Worm (Caenorhabditis elegans) whole organism, L1 larva: Measurements from ENCODE around the gene ZK1058.3.

ENCODE experiments used
- C04F5.9 ChIP-seq: sonication (generic microtip); optimal IDR thresholded peaks from 2 replicates; lab custom pipeline; 2016; ENCODE audit warnings: missing genetic modification characterization, missing compliant biosample characterization
- C16A3.4 ChIP-seq: fragments of 150-350 bp; optimal IDR thresholded peaks from 2 replicates; lab custom pipeline; 2014; ENCODE audit warnings: missing biosample characterization, missing genetic modification characterization
- C34B4.2 ChIP-seq: sonication (generic microtip); optimal IDR thresholded peaks from 2 replicates; lab custom pipeline; 2017; ENCODE audit warnings: mild to moderate bottlenecking, missing genetic modification characterization, missing compliant biosample characterization
- Y116A8C.19 ChIP-seq: sonication (generic microtip); optimal IDR thresholded peaks from 2 replicates; lab custom pipeline; 2016; ENCODE audit warnings: missing compliant biosample characterization, missing genetic modification characterization, borderline replicate concordance
- aha-1 ChIP-seq: fragments of 150-350 bp; optimal IDR thresholded peaks from 2 replicates; lab custom pipeline; 2014; ENCODE audit warnings: missing biosample characterization, missing genetic modification characterization
- alr-1 ChIP-seq: fragments of 200-800 bp; sonication (Bioruptor generic); optimal IDR thresholded peaks from 2 replicates; lab custom pipeline; 2018; ENCODE audit warnings: borderline replicate concordance, mild to moderate bottlenecking, missing genetic modification characterization, missing compliant biosample characterization
- blmp-1 ChIP-seq: fragments of 150-350 bp; optimal IDR thresholded peaks from 2 replicates; lab custom pipeline; 2014; ENCODE audit warnings: missing biosample characterization, missing genetic modification characterization
- ceh-63 ChIP-seq: fragments of 200-800 bp; sonication (Bioruptor generic); optimal IDR thresholded peaks from 2 replicates; lab custom pipeline; 2018; ENCODE audit warnings: mild to moderate bottlenecking, missing genetic modification characterization, missing compliant biosample characterization
- ceh-8 ChIP-seq: fragments of 200-800 bp; sonication (Bioruptor generic); optimal IDR thresholded peaks from 2 replicates; lab custom pipeline; 2018; ENCODE audit warnings: mild to moderate bottlenecking, missing genetic modification characterization, moderate library complexity, missing compliant biosample characterization
- ceh-82 ChIP-seq, 3 experiments: fragments of 150-350 bp in 1 of 3; sonication (generic microtip) in 2 of 3; optimal IDR thresholded peaks; 2 replicates each; lab custom pipeline; 2014 to 2017; ENCODE audit warnings: missing biosample characterization in 3 of 3, missing genetic modification characterization in 3 of 3
- ceh-88 ChIP-seq: fragments of 200-800 bp; sonication (Bioruptor generic); IDR thresholded peaks from 2 replicates; pipeline ENCODE4 v1.3.6; 2022; ENCODE audit warnings: missing genetic modification characterization, missing compliant biosample characterization
- ceh-90 ChIP-seq: sonication (generic microtip); optimal IDR thresholded peaks from 2 replicates; lab custom pipeline; 2016; ENCODE audit warnings: missing genetic modification characterization, missing compliant biosample characterization
- dsc-1 ChIP-seq: sonication (generic microtip); optimal IDR thresholded peaks from 2 replicates; lab custom pipeline; 2016; ENCODE audit warnings: mild to moderate bottlenecking, missing genetic modification characterization, missing compliant biosample characterization
- efl-1 ChIP-seq, 4 experiments: fragments of 150-350 bp; optimal IDR thresholded peaks in 3 of 4; peaks in 1 of 4; 1 replicate in 1 of 4; 2 replicates in 3 of 4; lab custom pipeline; 2014; ENCODE audit warnings: missing biosample characterization in 2 of 4, missing genetic modification characterization in 2 of 4, missing genetic modification reagents in 2 of 4
- egl-13 ChIP-seq: sonication (generic microtip); optimal IDR thresholded peaks from 2 replicates; lab custom pipeline; 2016; ENCODE audit warnings: missing genotype, missing genetic modification reagents, missing genetic modification characterization, missing compliant biosample characterization
- elt-2 ChIP-seq: sonication (generic microtip); optimal IDR thresholded peaks from 2 replicates; lab custom pipeline; 2016; ENCODE audit warnings: missing genetic modification characterization, mild to moderate bottlenecking, inconsistent platforms, missing compliant biosample characterization, missing genetic modification reagents
- ets-5 ChIP-seq: fragments of 200-800 bp; sonication (Bioruptor generic); IDR thresholded peaks from 2 replicates; pipeline ENCODE4 v1.3.6; 2022; ENCODE audit warnings: missing genetic modification characterization, missing compliant biosample characterization
- fkh-10 ChIP-seq: sonication (generic microtip); optimal IDR thresholded peaks from 2 replicates; lab custom pipeline; 2017; ENCODE audit warnings: missing biosample characterization, missing genetic modification reagents, missing genetic modification characterization
- fos-1 ChIP-seq: fragments of 150-350 bp; optimal IDR thresholded peaks from 2 replicates; lab custom pipeline; 2014; ENCODE audit warnings: missing biosample characterization, missing genetic modification characterization
- hlh-4 ChIP-seq: sonication (generic microtip); optimal IDR thresholded peaks from 2 replicates; lab custom pipeline; 2016; ENCODE audit warnings: mild to moderate bottlenecking, missing genetic modification characterization, missing compliant biosample characterization
- hpl-2 ChIP-seq: fragments of 150-350 bp; optimal IDR thresholded peaks from 2 replicates; lab custom pipeline; 2014; ENCODE audit warnings: missing biosample characterization, missing genetic modification reagents, missing genetic modification characterization
- isw-1 ChIP-seq: fragments of 200-800 bp; sonication (Bioruptor generic); IDR thresholded peaks from 2 replicates; pipeline ENCODE4 v1.3.6; 2022; ENCODE audit warnings: missing genetic modification characterization, missing compliant biosample characterization
- jun-1 ChIP-seq: fragments of 150-350 bp; optimal IDR thresholded peaks from 2 replicates; lab custom pipeline; 2014; ENCODE audit warnings: missing biosample characterization, missing genetic modification reagents, missing genetic modification characterization
- lin-13 ChIP-seq: fragments of 150-350 bp; optimal IDR thresholded peaks from 2 replicates; lab custom pipeline; 2014; ENCODE audit warnings: missing biosample characterization, missing genetic modification reagents, missing genetic modification characterization
- lin-15B ChIP-seq: fragments of 150-350 bp; sonication (generic microtip); optimal IDR thresholded peaks from 3 replicates; lab custom pipeline; 2014; ENCODE audit warnings: missing biosample characterization, missing genetic modification characterization
- lin-35 ChIP-seq, 2 experiments: fragments of 150-350 bp; optimal IDR thresholded peaks; 2 replicates each; lab custom pipeline; 2014; ENCODE audit warnings: missing biosample characterization in 2 of 2, missing genetic modification characterization in 2 of 2, missing genetic modification reagents in 2 of 2
- lsy-2 ChIP-seq, 2 experiments: fragments of 150-350 bp; optimal IDR thresholded peaks; 2 replicates each; lab custom pipeline; 2014; ENCODE audit warnings: missing biosample characterization in 2 of 2, missing genetic modification characterization in 2 of 2
- mab-9 ChIP-seq: fragments of 200-800 bp; sonication (Bioruptor generic); IDR thresholded peaks from 2 replicates; pipeline ENCODE4 v1.3.6; 2022; ENCODE audit warnings: missing genetic modification reagents, missing genetic modification characterization, missing compliant biosample characterization
- mep-1 ChIP-seq: fragments of 150-350 bp; optimal IDR thresholded peaks from 2 replicates; lab custom pipeline; 2014; ENCODE audit warnings: missing biosample characterization, missing genetic modification characterization
- nhr-11 ChIP-seq: fragments of 150-350 bp; optimal IDR thresholded peaks from 2 replicates; lab custom pipeline; 2014; ENCODE audit warnings: missing biosample characterization, missing genetic modification characterization
- nhr-237 ChIP-seq: fragments of 150-350 bp; optimal IDR thresholded peaks from 2 replicates; lab custom pipeline; 2014; ENCODE audit warnings: missing biosample characterization, missing genetic modification characterization
- nhr-47 ChIP-seq: sonication (generic microtip); optimal IDR thresholded peaks from 2 replicates; lab custom pipeline; 2016; ENCODE audit warnings: mild to moderate bottlenecking, missing genetic modification characterization, moderate library complexity, missing compliant biosample characterization
- nhr-71 ChIP-seq: sonication (generic microtip); optimal IDR thresholded peaks from 2 replicates; lab custom pipeline; 2016; ENCODE audit warnings: mild to moderate bottlenecking, missing genetic modification characterization, moderate library complexity, missing compliant biosample characterization
- nhr-76 ChIP-seq: sonication (generic microtip); optimal IDR thresholded peaks from 2 replicates; lab custom pipeline; 2017; ENCODE audit warnings: missing biosample characterization, missing genetic modification characterization
- nhr-77 ChIP-seq: fragments of 150-350 bp; optimal IDR thresholded peaks from 2 replicates; lab custom pipeline; 2014; ENCODE audit warnings: missing biosample characterization, missing genetic modification characterization
- nhr-85 ChIP-seq: sonication (generic microtip); peaks from one replicate; lab custom pipeline; 2016; ENCODE audit warnings: missing genetic modification characterization, inconsistent platforms, missing compliant biosample characterization
- nhr-90 ChIP-seq: sonication (generic microtip); optimal IDR thresholded peaks from 2 replicates; lab custom pipeline; 2016; ENCODE audit warnings: mild to moderate bottlenecking, missing genetic modification characterization, missing compliant biosample characterization; ENCODE audit not compliant: poor library complexity
- pax-3 ChIP-seq: fragments of 200-800 bp; sonication (Bioruptor generic); optimal IDR thresholded peaks from 2 replicates; lab custom pipeline; 2018; ENCODE audit warnings: mild to moderate bottlenecking, missing genetic modification characterization, moderate library complexity, missing compliant biosample characterization
- pqm-1 ChIP-seq: sonication (generic microtip); optimal IDR thresholded peaks from 3 replicates; lab custom pipeline; 2017; ENCODE audit warnings: missing biosample characterization, missing genetic modification characterization
- skn-1 ChIP-seq: fragments of 150-350 bp; optimal IDR thresholded peaks from 2 replicates; lab custom pipeline; 2014; ENCODE audit warnings: missing biosample characterization, missing genetic modification characterization
- snpc-4 ChIP-seq: fragments of 150-350 bp; optimal IDR thresholded peaks from 2 replicates; lab custom pipeline; 2014; ENCODE audit warnings: missing biosample characterization, missing genetic modification characterization
- snu-23 ChIP-seq: sonication (generic microtip); optimal IDR thresholded peaks from 2 replicates; lab custom pipeline; 2016; ENCODE audit warnings: missing genetic modification characterization, missing compliant biosample characterization
- sox-4 ChIP-seq: sonication (generic microtip); optimal IDR thresholded peaks from 2 replicates; lab custom pipeline; 2016; ENCODE audit warnings: missing genetic modification characterization, missing compliant biosample characterization
- sptf-1 ChIP-seq: fragments of 150-350 bp; optimal IDR thresholded peaks from 2 replicates; lab custom pipeline; 2014; ENCODE audit warnings: missing biosample characterization, missing genetic modification characterization
- sup-37 ChIP-seq: fragments of 200-800 bp; sonication (Bioruptor generic); optimal IDR thresholded peaks from 2 replicates; lab custom pipeline; 2018; ENCODE audit warnings: mild to moderate bottlenecking, missing genetic modification characterization, missing compliant biosample characterization
- tbx-2 ChIP-seq: sonication (generic microtip); optimal IDR thresholded peaks from 2 replicates; lab custom pipeline; 2016; ENCODE audit warnings: missing genetic modification characterization, missing compliant biosample characterization
- unc-130 ChIP-seq: fragments of 150-350 bp; optimal IDR thresholded peaks from 2 replicates; lab custom pipeline; 2017; ENCODE audit warnings: missing biosample characterization, missing genetic modification characterization, inconsistent platforms
- unc-30 ChIP-seq: sonication (generic microtip); optimal IDR thresholded peaks from 2 replicates; lab custom pipeline; 2017; ENCODE audit warnings: missing biosample characterization, missing genetic modification characterization
- unc-62 ChIP-seq: fragments of 150-350 bp; optimal IDR thresholded peaks from 2 replicates; lab custom pipeline; 2014; ENCODE audit warnings: missing biosample characterization, missing genetic modification reagents, missing genetic modification characterization
- unc-86 ChIP-seq: sonication (generic microtip); optimal IDR thresholded peaks from 2 replicates; lab custom pipeline; 2016; ENCODE audit warnings: missing genetic modification characterization, missing compliant biosample characterization
- unc-98 ChIP-seq: fragments of 200-800 bp; sonication (Bioruptor generic); IDR thresholded peaks from 2 replicates; pipeline ENCODE4 v1.3.6; 2022; ENCODE audit warnings: missing genetic modification characterization, missing compliant biosample characterization
- vab-15 ChIP-seq: sonication (generic microtip); optimal IDR thresholded peaks from 2 replicates; lab custom pipeline; 2017; ENCODE audit warnings: missing genotype, mild to moderate bottlenecking, missing genetic modification characterization, missing compliant biosample characterization
- xbp-1 ChIP-seq: sonication (generic microtip); optimal IDR thresholded peaks from 2 replicates; lab custom pipeline; 2016; ENCODE audit warnings: missing genetic modification characterization, missing compliant biosample characterization
- zag-1 ChIP-seq: fragments of 150-350 bp; optimal IDR thresholded peaks from 2 replicates; lab custom pipeline; 2014; ENCODE audit warnings: missing biosample characterization, missing genetic modification characterization
- ztf-4 ChIP-seq: fragments of 150-350 bp; optimal IDR thresholded peaks from 2 replicates; lab custom pipeline; 2014; ENCODE audit warnings: missing biosample characterization, missing genetic modification characterization

ZK1058.3 gene

DNA sequence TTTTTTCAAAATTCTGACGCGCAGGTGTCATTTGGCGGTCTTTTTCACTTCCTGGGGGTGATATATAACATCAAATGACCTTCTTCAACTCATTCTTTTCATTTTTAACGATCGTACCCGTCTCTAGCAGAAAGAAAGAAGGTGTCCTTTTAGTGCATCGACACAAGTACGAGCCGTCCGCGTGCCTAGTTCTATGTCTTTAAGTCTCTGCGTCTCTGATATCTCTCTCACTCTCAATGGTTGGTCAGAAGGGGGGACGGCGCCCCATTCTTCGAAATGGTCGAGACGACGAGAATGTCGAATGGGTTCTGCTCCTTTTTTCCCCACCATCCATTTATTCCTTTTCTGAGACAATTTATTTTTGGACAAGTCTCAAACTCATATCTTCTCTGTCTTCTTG lies 37.0 kb downstream of the ZK1058.3 start (continued):
- TF ChIP-seq ceh-63 (GFP tag; lab: Kevin White, UChicago) (no peak), sptf-1 (tag; lab: Kevin White, UChicago) (no peak), ceh-8 (no peak), ztf-4 (peak; percentile 66), lin-13 (no peak), sup-37 (GFP tag; lab: Kevin White, UChicago) (no peak), nhr-77 (no peak), elt-2 (no peak), unc-98 (GFP tag; lab: Robert Waterston, UW) (no peak), fos-1 (tag; lab: Kevin White, UChicago) (no peak), nhr-47 (tag; lab: Kevin White, UChicago) (peak; percentile 32), unc-130 (no peak), hlh-4 (no peak), ceh-90 (tag; lab: Kevin White, UChicago) (no peak), C34B4.2 (tag; lab: Kevin White, UChicago) (no peak), snu-23 (GFP tag; lab: Kevin White, UChicago) (peak; percentile 26), pqm-1 (tag; lab: Kevin White, UChicago) (no peak), ceh-88 (GFP tag; lab: Robert Waterston, UW) (no peak), nhr-11 (no peak), hpl-2 (GFP tag; lab: Kevin White, UChicago) (no peak), nhr-90 (tag; lab: Kevin White, UChicago) (no peak), zag-1 (tag; lab: Kevin White, UChicago) (no peak), jun-1 (tag; lab: Kevin White, UChicago) (no peak), sox-4 (tag; lab: Kevin White, UChicago) (no peak), unc-62 (GFP tag; lab: Kevin White, UChicago) (no peak), alr-1 (tag; lab: Kevin White, UChicago) (no peak), vab-15 (no peak), fkh-10 (GFP tag; lab: Kevin White, UChicago) (no peak), lin-35 (GFP tag; optimal IDR thresholded peaks at IDR 0.05; lab: Kevin White, UChicago) (peak; percentile 13 to 16), pax-3 (tag; lab: Kevin White, UChicago) (no peak), isw-1 (GFP tag; lab: Robert Waterston, UW) (no peak), unc-86 (peak; percentile 59), nhr-71 (tag; lab: Kevin White, UChicago) (peak; percentile 65), efl-1 (optimal IDR thresholded peaks at IDR 0.05; lab: Kevin White, UChicago) (peak; percentile 12 to 13), efl-1 (GFP tag; optimal IDR thresholded peaks at IDR 0.05 in 1 of 2; lab: Kevin White, UChicago) (peak in 1 of 2 experiments; percentile 33), unc-30 (tag; lab: Kevin White, UChicago) (no peak), nhr-76 (tag; lab: Kevin White, UChicago) (no peak), nhr-237 (tag; lab: Kevin White, UChicago) (no peak), dsc-1 (tag; lab: Kevin White, UChicago) (peak; percentile 18), lsy-2 (tag; optimal IDR thresholded peaks at IDR 0.05; lab: Kevin White, UChicago) (peak; percentile 16 to 24), nhr-85 (peak; percentile 75), mep-1 (peak; percentile 29), egl-13 (tag; lab: Kevin White, UChicago) (no peak), snpc-4 (tag; lab: Kevin White, UChicago) (no peak), blmp-1 (tag; lab: Kevin White, UChicago) (peak; percentile 2), mab-9 (GFP tag; lab: Robert Waterston, UW) (no peak), ceh-82 (tag; optimal IDR thresholded peaks at IDR 0.05; lab: Kevin White, UChicago) (peak in 1 of 3 experiments; percentile 15), xbp-1 (tag; lab: Kevin White, UChicago) (no peak), aha-1 (tag; lab: Kevin White, UChicago) (no peak), C04F5.9 (tag; lab: Kevin White, UChicago) (no peak), Y116A8C.19 (tag; lab: Kevin White, UChicago) (no peak), ets-5 (GFP tag; lab: Robert Waterston, UW) (no peak), tbx-2 (no peak), C16A3.4 (peak; percentile 0), skn-1 (tag; lab: Kevin White, UChicago) (peak; percentile 8), lin-15B (tag; lab: Kevin White, UChicago) (no peak)
